Worm (Caenorhabditis elegans) whole organism, young adult: Measurements from ENCODE around the gene valv-1.
A peak's percentile ranks its signal among the peaks of the same experiment; 100 is the strongest.

Experiments
- B0035.1 ChIP-seq: sonication (generic microtip); optimal IDR thresholded peaks from 2 replicates; lab custom pipeline; 2016; ENCODE audit warnings: missing genetic modification characterization, mild to moderate bottlenecking, missing compliant biosample characterization, missing genotype, missing genetic modification reagents
- C06A6.2 ChIP-seq: fragments of 200-800 bp; sonication (Bioruptor generic); conservative IDR thresholded peaks from 2 replicates; pipeline ENCODE4 v1.3.6; 2022; ENCODE audit warnings: missing genetic modification characterization, missing compliant biosample characterization
- C17E4.6 ChIP-seq: fragments of 200-800 bp; sonication (Bioruptor generic); IDR thresholded peaks from 2 replicates; pipeline ENCODE4 v1.3.6; 2022; ENCODE audit warnings: missing genetic modification reagents, missing genetic modification characterization, missing compliant biosample characterization
- F10E7.11 ChIP-seq: sonication (generic microtip); optimal IDR thresholded peaks from 2 replicates; lab custom pipeline; 2017; ENCODE audit warnings: mild to moderate bottlenecking, missing genetic modification characterization, moderate library complexity, missing compliant biosample characterization
- F57C9.4 ChIP-seq: sonication (generic microtip); optimal IDR thresholded peaks from 2 replicates; lab custom pipeline; 2017; ENCODE audit warnings: mild to moderate bottlenecking, missing genetic modification characterization, missing compliant biosample characterization
- T07F8.4 ChIP-seq: sonication (generic microtip); optimal IDR thresholded peaks from 2 replicates; lab custom pipeline; 2016; ENCODE audit warnings: mild to moderate bottlenecking, missing genetic modification characterization, moderate library complexity, missing compliant biosample characterization
- T26A5.8 ChIP-seq: sonication (generic microtip); optimal IDR thresholded peaks from 2 replicates; lab custom pipeline; 2016; ENCODE audit warnings: missing genetic modification characterization, missing compliant biosample characterization
- Y53F4B.3 ChIP-seq: fragments of 200-800 bp; sonication (Bioruptor generic); IDR thresholded peaks from 2 replicates; pipeline ENCODE4 v1.3.6; 2022; ENCODE audit warnings: missing genetic modification reagents, missing genetic modification characterization, missing compliant biosample characterization
- Y67H2A.10 ChIP-seq: fragments of 200-800 bp; sonication (Bioruptor generic); conservative IDR thresholded peaks from 2 replicates; pipeline ENCODE4 v1.3.6; 2022; ENCODE audit warnings: missing genetic modification reagents, missing genetic modification characterization, missing compliant biosample characterization
- akir-1 ChIP-seq: fragments of 200-800 bp; sonication (Bioruptor generic); optimal IDR thresholded peaks from 2 replicates; lab custom pipeline; 2018; ENCODE audit warnings: mild to moderate bottlenecking, missing genetic modification characterization, moderate library complexity, missing compliant biosample characterization
- atf-7 ChIP-seq: sonication (generic microtip); optimal IDR thresholded peaks from 2 replicates; lab custom pipeline; 2017; ENCODE audit warnings: mild to moderate bottlenecking, missing genetic modification characterization, missing compliant biosample characterization
- ccch-3 ChIP-seq: fragments of 200-800 bp; sonication (Bioruptor generic); optimal IDR thresholded peaks from 2 replicates; lab custom pipeline; 2018; ENCODE audit warnings: mild to moderate bottlenecking, missing genetic modification characterization, missing compliant biosample characterization
- cebp-1 ChIP-seq, 2 experiments: fragments of 200-800 bp in 1 of 2; sonication (Bioruptor generic) in 1 of 2; sonication (generic microtip) in 1 of 2; IDR thresholded peaks in 1 of 2; optimal IDR thresholded peaks in 1 of 2; 2 replicates each; pipeline versions ENCODE4 v1.3.6 to Lab custom; 2017 to 2022; ENCODE audit warnings: missing compliant biosample characterization in 2 of 2, missing genetic modification characterization in 2 of 2, mild to moderate bottlenecking in 1 of 2, missing genetic modification reagents in 1 of 2, moderate library complexity in 1 of 2
- cebp-2 ChIP-seq: fragments of 200-800 bp; sonication (Bioruptor generic); IDR thresholded peaks from 2 replicates; pipeline ENCODE4 v1.3.6; 2022; ENCODE audit warnings: missing genetic modification characterization, missing compliant biosample characterization
- ceh-100 ChIP-seq: fragments of 200-800 bp; sonication (Bioruptor generic); IDR thresholded peaks from 2 replicates; pipeline ENCODE4 v1.3.6; 2022; ENCODE audit warnings: missing genetic modification reagents, missing genetic modification characterization, missing compliant biosample characterization
- ceh-58 ChIP-seq: fragments of 200-800 bp; sonication (Bioruptor generic); IDR thresholded peaks from 2 replicates; pipeline ENCODE4 v1.3.6; 2022; ENCODE audit warnings: missing genetic modification characterization, missing compliant biosample characterization
- dpl-1 ChIP-seq: fragments of 150-350 bp; optimal IDR thresholded peaks from 2 replicates; lab custom pipeline; 2014; ENCODE audit warnings: missing biosample characterization, missing genetic modification reagents, missing genetic modification characterization
- egl-44 ChIP-seq: fragments of 200-800 bp; sonication (Bioruptor generic); IDR thresholded peaks from 2 replicates; pipeline ENCODE4 v1.3.6; 2022; ENCODE audit warnings: missing genetic modification reagents, missing genetic modification characterization, missing compliant biosample characterization
- egrh-3 ChIP-seq: fragments of 200-800 bp; sonication (Bioruptor generic); IDR thresholded peaks from 2 replicates; pipeline ENCODE4 v1.3.6; 2022; ENCODE audit warnings: missing genetic modification reagents, missing genetic modification characterization, missing compliant biosample characterization
- ets-4 ChIP-seq: fragments of 200-800 bp; sonication (Bioruptor generic); optimal IDR thresholded peaks from 2 replicates; lab custom pipeline; 2018; ENCODE audit warnings: mild to moderate bottlenecking, missing genetic modification characterization, missing compliant biosample characterization
- hlh-12 ChIP-seq: sonication (generic microtip); optimal IDR thresholded peaks from 2 replicates; lab custom pipeline; 2016; ENCODE audit warnings: missing genetic modification characterization, missing compliant biosample characterization
- hlh-26 ChIP-seq: fragments of 200-800 bp; sonication (Bioruptor generic); conservative IDR thresholded peaks from 2 replicates; pipeline ENCODE4 v1.3.6; 2022; ENCODE audit warnings: missing genetic modification reagents, missing genetic modification characterization, missing compliant biosample characterization
- hmg-1.2 ChIP-seq: fragments of 200-800 bp; sonication (Bioruptor generic); IDR thresholded peaks from 2 replicates; pipeline ENCODE4 v1.3.6; 2022; ENCODE audit warnings: missing genetic modification reagents, missing genetic modification characterization, missing compliant biosample characterization
- hsf-1 ChIP-seq: fragments of 200-800 bp; sonication (Bioruptor generic); IDR thresholded peaks from 2 replicates; pipeline ENCODE4 v1.3.6; 2022; ENCODE audit warnings: missing genetic modification reagents, missing genetic modification characterization, missing compliant biosample characterization
- lin-35 ChIP-seq, 3 experiments: fragments of 150-350 bp in 2 of 3; sonication (generic microtip) in 1 of 3; optimal IDR thresholded peaks; 2 replicates each; lab custom pipeline; 2014 to 2018; ENCODE audit warnings: missing biosample characterization in 3 of 3, missing genetic modification characterization in 3 of 3, missing genetic modification reagents in 3 of 3
- lin-54 ChIP-seq: fragments of 200-800 bp; sonication (Bioruptor generic); optimal IDR thresholded peaks from 2 replicates; lab custom pipeline; 2018; ENCODE audit warnings: mild to moderate bottlenecking, missing genetic modification characterization, missing compliant biosample characterization
- lsl-1 ChIP-seq: fragments of 200-800 bp; sonication (Bioruptor generic); optimal IDR thresholded peaks from 2 replicates; lab custom pipeline; 2018; ENCODE audit warnings: mild to moderate bottlenecking, missing genetic modification characterization, moderate library complexity, missing compliant biosample characterization
- lsy-27 ChIP-seq: sonication (generic microtip); optimal IDR thresholded peaks from 2 replicates; lab custom pipeline; 2017; ENCODE audit warnings: missing genetic modification characterization, mild to moderate bottlenecking, missing compliant biosample characterization, antibody characterized with exemption, missing genotype, borderline replicate concordance; ENCODE audit not compliant: insufficient read depth
- madf-10 ChIP-seq: sonication (generic microtip); optimal IDR thresholded peaks from 2 replicates; lab custom pipeline; 2016; ENCODE audit warnings: mild to moderate bottlenecking, missing genetic modification characterization, missing compliant biosample characterization
- mel-28 ChIP-seq: sonication (generic microtip); optimal IDR thresholded peaks from 2 replicates; lab custom pipeline; 2016; ENCODE audit warnings: borderline replicate concordance, mild to moderate bottlenecking, missing genetic modification characterization, missing compliant biosample characterization
- nfya-2 ChIP-seq: fragments of 200-800 bp; sonication (Bioruptor generic); IDR thresholded peaks from 2 replicates; pipeline ENCODE4 v1.3.6; 2022; ENCODE audit warnings: missing genetic modification reagents, missing genetic modification characterization, missing compliant biosample characterization
- nhr-120 ChIP-seq: fragments of 200-800 bp; sonication (Bioruptor generic); IDR thresholded peaks from 2 replicates; pipeline ENCODE4 v1.3.6; 2022; ENCODE audit warnings: missing genetic modification characterization, missing compliant biosample characterization
- rpc-1 ChIP-seq, 2 experiments: fragments of 150-350 bp in 1 of 2; sonication (generic microtip) in 1 of 2; optimal IDR thresholded peaks; 2 replicates each; lab custom pipeline; 2014 to 2018; ENCODE audit warnings: missing biosample characterization in 1 of 2, missing genetic modification characterization in 1 of 2, missing genetic modification reagents in 1 of 2, missing genotype in 1 of 2
- sea-2 ChIP-seq: fragments of 200-800 bp; sonication (Bioruptor generic); IDR thresholded peaks from 2 replicates; pipeline ENCODE4 v1.3.6; 2022; ENCODE audit warnings: missing genetic modification characterization, missing compliant biosample characterization
- snpc-1.3 ChIP-seq: sonication (generic microtip); optimal IDR thresholded peaks from 2 replicates; lab custom pipeline; 2017; ENCODE audit warnings: missing genetic modification characterization, mild to moderate bottlenecking, missing compliant biosample characterization, antibody characterized with exemption, moderate library complexity, missing genotype, missing genetic modification reagents; ENCODE audit not compliant: insufficient read depth
- sptf-2 ChIP-seq: fragments of 200-800 bp; sonication (Bioruptor generic); optimal IDR thresholded peaks from 2 replicates; lab custom pipeline; 2018; ENCODE audit warnings: mild to moderate bottlenecking, missing genetic modification characterization, missing compliant biosample characterization
- tbx-9 ChIP-seq: sonication (generic microtip); optimal IDR thresholded peaks from 2 replicates; lab custom pipeline; 2016; ENCODE audit warnings: borderline replicate concordance, missing genetic modification characterization, inconsistent platforms, missing compliant biosample characterization
- tlf-1 ChIP-seq: fragments of 200-800 bp; sonication (Bioruptor generic); optimal IDR thresholded peaks from 2 replicates; lab custom pipeline; 2018; ENCODE audit warnings: mild to moderate bottlenecking, missing genetic modification characterization, missing compliant biosample characterization
- unc-62 ChIP-seq: fragments of 150-350 bp; optimal IDR thresholded peaks from 2 replicates; lab custom pipeline; 2014; ENCODE audit warnings: missing biosample characterization, missing genetic modification reagents, missing genetic modification characterization
- xnd-1 ChIP-seq: sonication (generic microtip); optimal IDR thresholded peaks from 2 replicates; lab custom pipeline; 2016; ENCODE audit warnings: missing genotype, missing genetic modification reagents, missing genetic modification characterization, missing compliant biosample characterization
- zim-3 ChIP-seq: sonication (generic microtip); optimal IDR thresholded peaks from 2 replicates; lab custom pipeline; 2017; ENCODE audit warnings: mild to moderate bottlenecking, missing genetic modification characterization, moderate library complexity, missing compliant biosample characterization
- ztf-26 ChIP-seq: sonication (generic microtip); optimal IDR thresholded peaks from 2 replicates; lab custom pipeline; 2017; ENCODE audit warnings: missing genetic modification characterization, missing compliant biosample characterization

valv-1 gene

ce11 chrIV:7477697-7478096 lies 32.6 kb upstream of the valv-1 start (continued):
- TF ChIP-seq tbx-9 (no peak), ets-4 (no peak), nfya-2 (no peak), cebp-2 (GFP tag; lab: Robert Waterston, UW) (no peak), sptf-2 (GFP tag; lab: Kevin White, UChicago) (no peak), B0035.1 (tag; lab: Kevin White, UChicago) (no peak), lin-35 (GFP tag; optimal IDR thresholded peaks at IDR 0.05; lab: Kevin White, UChicago) (peak in 2 of 3 experiments; percentile 25 to 64), dpl-1 (GFP tag; lab: Kevin White, UChicago) (peak; percentile 98), hsf-1 (GFP tag; lab: Robert Waterston, UW) (peak; percentile 73; the same call in 1 of the 2 replicates), ceh-100 (no peak), zim-3 (tag; lab: Kevin White, UChicago) (no peak), tlf-1 (peak; percentile 79), akir-1 (GFP tag; lab: Kevin White, UChicago) (no peak), hlh-26 (no peak), lsy-27 (no peak), ztf-26 (tag; lab: Kevin White, UChicago) (no peak), egl-44 (GFP tag; lab: Robert Waterston, UW) (no peak), T07F8.4 (tag; lab: Kevin White, UChicago) (no peak), F57C9.4 (no peak), atf-7 (tag; lab: Kevin White, UChicago) (no peak), F10E7.11 (tag; lab: Kevin White, UChicago) (no peak), unc-62 (GFP tag; lab: Kevin White, UChicago) (no peak), snpc-1.3 (tag; lab: Kevin White, UChicago) (peak; percentile 50), ccch-3 (GFP tag; lab: Kevin White, UChicago) (no peak), Y53F4B.3 (GFP tag; lab: Robert Waterston, UW) (no peak), sea-2 (no peak), C06A6.2 (GFP tag; lab: Robert Waterston, UW) (no peak), cebp-1 (GFP tag; IDR thresholded peaks at IDR 0.05; lab: Robert Waterston, UW) (no peak), cebp-1 (tag; optimal IDR thresholded peaks at IDR 0.05; lab: Kevin White, UChicago) (no peak), C17E4.6 (GFP tag; lab: Robert Waterston, UW) (peak; percentile 59; the same call in 1 of the 2 replicates), Y67H2A.10 (GFP tag; lab: Robert Waterston, UW) (peak; percentile 56; the same call in 1 of the 2 replicates), xnd-1 (tag; lab: Kevin White, UChicago) (peak; percentile 95), hmg-1.2 (GFP tag; lab: Robert Waterston, UW) (peak; percentile 54), egrh-3 (no peak), T26A5.8 (tag; lab: Kevin White, UChicago) (no peak), ceh-58 (no peak), rpc-1 (optimal IDR thresholded peaks at IDR 0.05; lab: Kevin White, UChicago) (no peak), rpc-1 (tag; optimal IDR thresholded peaks at IDR 0.05; lab: Kevin White, UChicago) (no peak), lsl-1 (peak; percentile 98), hlh-12 (tag; lab: Kevin White, UChicago) (no peak), nhr-120 (no peak), mel-28 (tag; lab: Kevin White, UChicago) (no peak), madf-10 (tag; lab: Kevin White, UChicago) (no peak), lin-54 (peak; percentile 85)
